Worm (Caenorhabditis elegans) whole organism, L4/young adult: ENCODE results near the gene C45B11.9.

ENCODE experiments used
- W03F9.2 ChIP-seq: fragments of 150-350 bp; optimal IDR thresholded peaks from 2 replicates; lab custom pipeline; 2014; ENCODE audit warnings: missing biosample characterization, missing genetic modification characterization
- dao-5 ChIP-seq: sonication (generic microtip); optimal IDR thresholded peaks from 2 replicates; lab custom pipeline; 2016; ENCODE audit warnings: missing genotype, missing genetic modification characterization, moderate library complexity, missing compliant biosample characterization
- him-1 ChIP-seq: sonication (generic microtip); optimal IDR thresholded peaks from 2 replicates; lab custom pipeline; 2016; ENCODE audit warnings: missing genotype, missing genetic modification reagents, missing genetic modification characterization, missing compliant biosample characterization

- TF ChIP-seq him-1 (tag; lab: Kevin White, UChicago) = no peak
- TF ChIP-seq W03F9.2 (tag; lab: Kevin White, UChicago) = no peak
- TF ChIP-seq dao-5 (tag; lab: Kevin White, UChicago) = no peak
These were observed 2.4 kb downstream of the C45B11.9 start, which contains the start of gene C45B11.2 for ce11 chrV:11042538-11042937.
